Worm (Caenorhabditis elegans): ENCODE data around the gene Y27F2A.6.

- no peak for TF ChIP-seq med-1 (GFP tag; optimal IDR thresholded peaks at IDR 0.05; ENCODE audit: insufficient read depth)
- no peak for TF ChIP-seq cog-1 (tag; optimal IDR thresholded peaks at IDR 0.05)
- no peak for TF ChIP-seq flt-1 (GFP tag; IDR thresholded peaks at IDR 0.05)
- no peak for TF ChIP-seq klf-2 (GFP tag; conservative IDR thresholded peaks at IDR 0.05)
- no peak for TF ChIP-seq tab-1 (GFP tag; IDR thresholded peaks at IDR 0.05)
- no peak for TF ChIP-seq ztf-23 (GFP tag; IDR thresholded peaks at IDR 0.05)
- no peak for TF ChIP-seq ref-1 (GFP tag; conservative IDR thresholded peaks at IDR 0.05)
- no peak for TF ChIP-seq T22C8.4 (GFP tag; IDR thresholded peaks at IDR 0.05)
- no peak for TF ChIP-seq ztf-29 (GFP tag; IDR thresholded peaks at IDR 0.05)
Observed at ce11 chrII:3202519-3202918, 19.3 kb upstream of the Y27F2A.6 start, which contains the start of gene sri-53.

Measured in whole organism, midembryonic.